Fruit fly (Drosophila melanogaster) whole organism, embryonic: Measurements from ENCODE around the gene CG13247.
A peak's percentile ranks its signal among the peaks of the same experiment; 100 is the strongest.

Experiments
- Bdp1 ChIP-seq: fragments of 200-800 bp; sonication (Bioruptor generic); optimal IDR thresholded peaks from 3 replicates; lab custom pipeline; 2016; ENCODE audit warnings: missing biosample characterization, missing genetic modification characterization
- CG10431 ChIP-seq: fragments of 200-800 bp; sonication (Bioruptor generic); optimal IDR thresholded peaks from 3 replicates; lab custom pipeline; 2018; ENCODE audit warnings: missing biosample characterization, mild to moderate bottlenecking, missing genetic modification characterization
- CG10654 ChIP-seq: fragments of 200-800 bp; sonication (Bioruptor generic); optimal IDR thresholded peaks from 2 replicates; lab custom pipeline; 2016; ENCODE audit warnings: missing biosample characterization, missing genetic modification characterization
- CG12104 ChIP-seq: fragments of 200-800 bp; sonication (Bioruptor generic); optimal IDR thresholded peaks from 3 replicates; lab custom pipeline; 2016; ENCODE audit warnings: missing biosample characterization, missing genetic modification characterization
- CG12155 ChIP-seq: fragments of 200-800 bp; sonication (Bioruptor generic); optimal IDR thresholded peaks from 3 replicates; lab custom pipeline; 2016; ENCODE audit warnings: missing biosample characterization, missing genetic modification characterization
- CG13287 ChIP-seq: fragments of 200-800 bp; sonication (Bioruptor generic); IDR thresholded peaks from 2 replicates; pipeline ENCODE4 v1.3.6; 2022; ENCODE audit warnings: missing biosample characterization, missing genetic modification characterization; ENCODE audit not compliant: partially characterized antibody
- CG15073 ChIP-seq: fragments of 200-800 bp; sonication (Bioruptor generic); optimal IDR thresholded peaks from 2 replicates; lab custom pipeline; 2016; ENCODE audit warnings: missing biosample characterization, missing genetic modification characterization
- CG16813 ChIP-seq: fragments of 200-800 bp; sonication (Bioruptor generic); IDR thresholded peaks from 3 replicates; pipeline ENCODE4 v1.3.6; 2022; ENCODE audit warnings: missing biosample characterization, missing genetic modification characterization; ENCODE audit not compliant: partially characterized antibody
- CG17568 ChIP-seq: fragments of 200-800 bp; sonication (Bioruptor generic); optimal IDR thresholded peaks from 2 replicates; lab custom pipeline; 2018; ENCODE audit warnings: missing biosample characterization, mild to moderate bottlenecking, missing genetic modification characterization, moderate library complexity
- CG18599 ChIP-seq: fragments of 200-800 bp; sonication (Bioruptor generic); optimal IDR thresholded peaks from 3 replicates; lab custom pipeline; 2017; ENCODE audit warnings: missing biosample characterization, missing genetic modification characterization, mild to moderate bottlenecking, moderate library complexity, missing genetic modification reagents
- CG18619 ChIP-seq: fragments of 200-800 bp; sonication (Bioruptor generic); optimal IDR thresholded peaks from 3 replicates; lab custom pipeline; 2017; ENCODE audit warnings: missing biosample characterization, mild to moderate bottlenecking, missing genetic modification characterization
- CG2120 ChIP-seq: fragments of 200-800 bp; sonication (Bioruptor generic); optimal IDR thresholded peaks from 3 replicates; lab custom pipeline; 2016; ENCODE audit warnings: missing biosample characterization, missing genetic modification characterization
- CG32532 ChIP-seq: fragments of 200-800 bp; sonication (Bioruptor generic); IDR thresholded peaks from 2 replicates; pipeline ENCODE4 v1.3.6; 2022; ENCODE audit warnings: missing biosample characterization, missing genetic modification characterization
- CG3407 ChIP-seq: fragments of 200-800 bp; sonication (Bioruptor generic); optimal IDR thresholded peaks from 2 replicates; lab custom pipeline; 2018; ENCODE audit warnings: missing biosample characterization, mild to moderate bottlenecking, missing genetic modification characterization
- CG3726 ChIP-seq: fragments of 200-800 bp; sonication (Bioruptor generic); IDR thresholded peaks from 3 replicates; pipeline ENCODE4, ENCODE4 v1.3.6; 2022; ENCODE audit warnings: missing biosample characterization, missing genetic modification characterization
- CG4424 ChIP-seq: fragments of 200-800 bp; sonication (Bioruptor generic); optimal IDR thresholded peaks from 3 replicates; lab custom pipeline; 2016; ENCODE audit warnings: missing biosample characterization, missing genetic modification characterization
- CG9215 ChIP-seq: fragments of 200-800 bp; sonication (Bioruptor generic); IDR thresholded peaks from 2 replicates; pipeline ENCODE4 v1.3.6; 2022; ENCODE audit warnings: missing biosample characterization, missing genetic modification characterization
- Doc3 ChIP-seq: fragments of 200-800 bp; sonication (Bioruptor generic); IDR thresholded peaks from 3 replicates; pipeline ENCODE4 v1.3.6; 2022; ENCODE audit warnings: missing biosample characterization, missing genetic modification characterization; ENCODE audit not compliant: partially characterized antibody
- Ets97D ChIP-seq: fragments of 200-800 bp; sonication (Bioruptor generic); optimal IDR thresholded peaks from 3 replicates; lab custom pipeline; 2016; ENCODE audit warnings: missing biosample characterization, missing genetic modification characterization
- H2.0 ChIP-seq: fragments of 200-800 bp; sonication (Bioruptor generic); IDR thresholded peaks from 2 replicates; pipeline ENCODE4 v1.3.6; 2022; ENCODE audit warnings: missing biosample characterization, missing genetic modification characterization
- Hand ChIP-seq: fragments of 200-800 bp; sonication (Bioruptor generic); optimal IDR thresholded peaks from 2 replicates; lab custom pipeline; 2017; ENCODE audit warnings: mild to moderate bottlenecking, missing biosample characterization, missing genetic modification reagents, missing genetic modification characterization
- Hr39 ChIP-seq: fragments of >200 bp; optimal IDR thresholded peaks from 2 replicates; lab custom pipeline; 2017
- Hr78 ChIP-seq, 2 experiments: fragments of 200-800 bp in 1 of 2; fragments of >200 bp in 1 of 2; sonication (Bioruptor generic) in 1 of 2; optimal IDR thresholded peaks; 2 replicates each; lab custom pipeline; 2017 to 2019; ENCODE audit warnings: missing biosample characterization in 2 of 2, missing genetic modification characterization in 2 of 2, mild to moderate bottlenecking in 1 of 2, moderate library complexity in 1 of 2
- Pdp1 ChIP-seq, 2 experiments: fragments of 200-800 bp; sonication (Bioruptor generic); optimal IDR thresholded peaks; 3 replicates each; lab custom pipeline; 2016; ENCODE audit warnings: missing biosample characterization in 2 of 2, missing genetic modification characterization in 2 of 2, mild to moderate bottlenecking in 1 of 2, moderate library complexity in 1 of 2
- Poxn ChIP-seq: fragments of 200-800 bp; sonication (Bioruptor generic); IDR thresholded peaks from 2 replicates; pipeline ENCODE4 v1.3.6; 2022; ENCODE audit warnings: missing biosample characterization, missing genetic modification characterization
- ash1 ChIP-seq: fragments of 200-800 bp; sonication (Bioruptor generic); optimal IDR thresholded peaks from 2 replicates; lab custom pipeline; 2018; ENCODE audit warnings: missing biosample characterization, mild to moderate bottlenecking, missing genetic modification characterization
- crp ChIP-seq, 2 experiments: fragments of 200-800 bp; sonication (Bioruptor generic); optimal IDR thresholded peaks; 2 replicates in 1 of 2; 3 replicates in 1 of 2; lab custom pipeline; 2017; ENCODE audit warnings: missing biosample characterization in 2 of 2, missing genetic modification characterization in 2 of 2, mild to moderate bottlenecking in 1 of 2, moderate library complexity in 1 of 2
- cwo ChIP-seq: fragments of 200-800 bp; sonication (Bioruptor generic); optimal IDR thresholded peaks from 3 replicates; lab custom pipeline; 2017; ENCODE audit warnings: missing biosample characterization, missing genetic modification characterization, mild to moderate bottlenecking, moderate library complexity, missing genetic modification reagents
- dm ChIP-seq: fragments of 200-800 bp; sonication (Bioruptor generic); optimal IDR thresholded peaks from 3 replicates; lab custom pipeline; 2016; ENCODE audit warnings: missing biosample characterization, missing genetic modification characterization
- en ChIP-seq: fragments of 200-800 bp; sonication (Bioruptor generic); optimal IDR thresholded peaks from 2 replicates; lab custom pipeline; 2016; ENCODE audit warnings: missing biosample characterization, missing genetic modification characterization
- ewg ChIP-seq: fragments of 200-800 bp; sonication (Bioruptor generic); optimal IDR thresholded peaks from 3 replicates; lab custom pipeline; 2017; ENCODE audit warnings: mild to moderate bottlenecking, missing biosample characterization, missing genetic modification reagents, missing genetic modification characterization
- ftz-f1 ChIP-seq: fragments of 200-800 bp; sonication (Bioruptor generic); optimal IDR thresholded peaks from 2 replicates; lab custom pipeline; 2016; ENCODE audit warnings: missing biosample characterization, missing genetic modification characterization
- ham ChIP-seq: fragments of 200-800 bp; sonication (Bioruptor generic); IDR thresholded peaks from 2 replicates; pipeline ENCODE4 v1.3.6; 2022; ENCODE audit warnings: missing biosample characterization, missing genetic modification characterization
- inv ChIP-seq: fragments of 200-800 bp; sonication (Bioruptor generic); IDR thresholded peaks from 2 replicates; pipeline ENCODE4 v1.3.6; 2022; ENCODE audit warnings: missing biosample characterization, missing genetic modification characterization; ENCODE audit not compliant: partially characterized antibody
- jumu ChIP-seq: fragments of 200-800 bp; sonication (Bioruptor generic); optimal IDR thresholded peaks from 3 replicates; lab custom pipeline; 2016; ENCODE audit warnings: missing biosample characterization, missing genetic modification characterization
- lilli ChIP-seq: fragments of 200-800 bp; sonication (Bioruptor generic); optimal IDR thresholded peaks from 3 replicates; lab custom pipeline; 2016; ENCODE audit warnings: missing biosample characterization, missing genetic modification characterization
- lov ChIP-seq, 2 experiments: fragments of 200-800 bp in 1 of 2; fragments of >200 bp in 1 of 2; sonication (Bioruptor generic) in 1 of 2; IDR thresholded peaks in 1 of 2; optimal IDR thresholded peaks in 1 of 2; 2 replicates in 1 of 2; 3 replicates in 1 of 2; pipeline versions ENCODE4 v1.3.6 to Lab custom; 2017 to 2022; ENCODE audit warnings: missing biosample characterization in 1 of 2, missing genetic modification characterization in 1 of 2
- maf-S ChIP-seq: fragments of 200-800 bp; sonication (Bioruptor generic); optimal IDR thresholded peaks from 2 replicates; lab custom pipeline; 2016; ENCODE audit warnings: missing biosample characterization, missing genetic modification characterization
- psq ChIP-seq: fragments of 200-800 bp; sonication (Bioruptor generic); optimal IDR thresholded peaks from 2 replicates; lab custom pipeline; 2017; ENCODE audit warnings: missing biosample characterization, missing genetic modification characterization
- sima ChIP-seq: fragments of 200-800 bp; sonication (Bioruptor generic); optimal IDR thresholded peaks from 2 replicates; lab custom pipeline; 2016; ENCODE audit warnings: missing biosample characterization, missing genetic modification characterization
- sna ChIP-seq: fragments of 200-800 bp; sonication (Bioruptor generic); IDR thresholded peaks from 2 replicates; pipeline ENCODE4 v1.3.6; 2022; ENCODE audit warnings: missing biosample characterization, missing genetic modification characterization; ENCODE audit not compliant: partially characterized antibody
- sqz ChIP-seq: fragments of 200-800 bp; sonication (Bioruptor generic); optimal IDR thresholded peaks from 3 replicates; lab custom pipeline; 2018; ENCODE audit warnings: missing biosample characterization, mild to moderate bottlenecking, missing genetic modification characterization
- sug ChIP-seq: fragments of 200-800 bp; optimal IDR thresholded peaks from 2 replicates; lab custom pipeline; 2019; ENCODE audit warnings: missing biosample characterization, mild to moderate bottlenecking, missing genetic modification characterization, moderate library complexity
- zf30C ChIP-seq: fragments of 200-800 bp; sonication (Bioruptor generic); optimal IDR thresholded peaks from 3 replicates; lab custom pipeline; 2018; ENCODE audit warnings: missing biosample characterization, mild to moderate bottlenecking, missing genetic modification characterization
- zfh1 ChIP-seq: fragments of 200-800 bp; sonication (Bioruptor generic); IDR thresholded peaks from 3 replicates; pipeline ENCODE4 v1.3.6; 2022; ENCODE audit warnings: missing biosample characterization, missing genetic modification characterization
- zfh2 ChIP-seq: fragments of 200-800 bp; sonication (Bioruptor generic); optimal IDR thresholded peaks from 2 replicates; lab custom pipeline; 2016; ENCODE audit warnings: missing biosample characterization, missing genetic modification characterization

CG13247 gene

DNA sequence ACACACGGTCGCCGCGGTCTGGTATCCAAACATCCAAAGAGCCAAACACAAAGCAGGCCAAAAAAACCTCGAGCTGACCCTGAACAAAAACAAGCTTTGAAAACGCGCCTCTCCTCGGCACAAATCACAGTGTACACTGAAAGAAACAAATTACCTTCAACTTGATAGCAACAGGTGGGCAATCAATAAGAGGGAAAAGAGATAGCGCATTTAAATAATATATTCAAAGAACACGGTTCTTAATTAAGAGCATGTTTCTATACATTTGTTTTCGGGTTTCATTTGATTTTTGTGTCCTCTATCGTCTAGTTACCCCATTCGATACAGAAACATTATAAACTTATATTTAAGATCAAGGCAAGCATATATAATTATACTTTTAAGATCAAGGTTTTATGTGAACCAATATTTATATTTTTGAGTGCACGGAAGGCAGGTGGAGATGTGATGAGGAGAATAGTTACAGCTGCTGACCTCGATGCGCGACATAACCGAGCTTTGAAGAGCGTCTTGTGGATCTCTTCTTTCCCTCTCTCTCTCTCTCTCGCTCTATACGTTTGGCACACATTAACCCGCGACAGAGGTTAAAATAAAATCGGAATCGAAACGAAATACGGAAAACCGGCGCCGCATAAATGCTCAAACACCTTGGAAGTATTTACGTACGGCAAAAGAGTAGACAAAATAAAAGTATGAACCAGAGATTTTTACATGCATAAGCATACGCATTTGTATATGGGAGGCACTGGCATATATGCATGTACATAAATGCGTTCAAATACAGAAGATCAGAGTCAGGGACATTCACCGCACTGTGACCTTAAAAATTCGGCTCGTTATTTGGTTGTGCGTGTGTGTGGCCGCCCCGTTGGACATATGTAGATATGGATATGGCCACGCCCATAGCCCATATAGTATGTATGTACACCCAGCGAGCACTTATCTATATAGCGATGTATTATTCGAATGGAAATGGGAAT is 28.4 kb downstream of the CG13247 start (continued):
- peak; percentile 56 for TF ChIP-seq CG10431 (GFP tag; lab: Kevin White, UChicago)
- TF ChIP-seq sqz (GFP tag; lab: Kevin White, UChicago), result peak; percentile 76
- TF ChIP-seq CG15073, result no peak
- peak; percentile 85 for TF ChIP-seq ftz-f1 (GFP tag; lab: Kevin White, UChicago)
- TF ChIP-seq CG17568 (GFP tag; lab: Kevin White, UChicago), result peak; percentile 76
- TF ChIP-seq cwo (GFP tag; lab: Kevin White, UChicago), result peak; percentile 81
- no peak for TF ChIP-seq sna (GFP tag; lab: Robert Waterston, UW)
- peak; percentile 81 for TF ChIP-seq CG12104 (GFP tag; lab: Kevin White, UChicago)
- peak; percentile 20 for TF ChIP-seq Ets97D (GFP tag; lab: Kevin White, UChicago)
- TF ChIP-seq CG2120, result peak; percentile 90
- no peak for TF ChIP-seq lov (optimal IDR thresholded peaks at IDR 0.05; lab: Kevin White, UChicago)
- TF ChIP-seq lov (GFP tag; IDR thresholded peaks at IDR 0.05; lab: Robert Waterston, UW), result no peak
- no peak for TF ChIP-seq Hr39 (lab: Kevin White, UChicago)
- TF ChIP-seq CG12155 (GFP tag; lab: Kevin White, UChicago), result peak; percentile 74
- peak; percentile 18; the same call in 1 of the 2 replicates for TF ChIP-seq CG13287 (GFP tag; lab: Robert Waterston, UW)
- TF ChIP-seq sug (tag; lab: Kevin White, UChicago), result peak; percentile 79
- peak in 1 of 2 experiments; percentile 93 for TF ChIP-seq Hr78 (GFP tag; optimal IDR thresholded peaks at IDR 0.05; lab: Kevin White, UChicago)
- peak; percentile 88 for TF ChIP-seq CG18619 (GFP tag; lab: Kevin White, UChicago)
- peak; percentile 81 for TF ChIP-seq zf30C
- TF ChIP-seq jumu (GFP tag; lab: Kevin White, UChicago), result peak; percentile 63
- TF ChIP-seq psq (GFP tag; lab: Kevin White, UChicago), result peak; percentile 10
- peak; percentile 64 for TF ChIP-seq zfh2 (GFP tag; lab: Kevin White, UChicago)
- TF ChIP-seq CG4424 (GFP tag; lab: Kevin White, UChicago), result peak; percentile 91
- no peak for TF ChIP-seq sima (GFP tag; lab: Kevin White, UChicago)
- TF ChIP-seq ewg (GFP tag; lab: Kevin White, UChicago), result peak; percentile 71
- TF ChIP-seq maf-S (GFP tag; lab: Kevin White, UChicago), result peak; percentile 66
- TF ChIP-seq ash1 (GFP tag; lab: Kevin White, UChicago), result no peak
- peak; percentile 42; the same call in 1 of the 2 replicates for TF ChIP-seq ham (GFP tag; lab: Robert Waterston, UW)
- TF ChIP-seq Pdp1 (GFP tag; optimal IDR thresholded peaks at IDR 0.05; lab: Kevin White, UChicago), result peak; percentile 69 to 85
- TF ChIP-seq Poxn (GFP tag; lab: Robert Waterston, UW), result no peak
- TF ChIP-seq H2.0 (GFP tag; lab: Robert Waterston, UW), result peak; percentile 72
- peak; percentile 77 for TF ChIP-seq CG32532
- TF ChIP-seq Hand, result peak; percentile 74
- TF ChIP-seq crp (GFP tag; optimal IDR thresholded peaks at IDR 0.05; lab: Kevin White, UChicago), result peak in 1 of 2 experiments; percentile 50
- peak; percentile 67 for TF ChIP-seq CG9215
- TF ChIP-seq en (GFP tag; lab: Kevin White, UChicago), result peak; percentile 2
- peak; percentile 85 for TF ChIP-seq CG18599 (GFP tag; lab: Kevin White, UChicago)
- TF ChIP-seq Bdp1, result peak; percentile 63
- no peak for TF ChIP-seq Doc3 (GFP tag; lab: Robert Waterston, UW)
- peak; percentile 64; the same call in 1 of the 3 replicates for TF ChIP-seq zfh1 (GFP tag; lab: Robert Waterston, UW)
- TF ChIP-seq CG16813 (GFP tag; lab: Robert Waterston, UW), result no peak
- peak; percentile 47 for TF ChIP-seq dm (GFP tag; lab: Kevin White, UChicago)
- peak; percentile 89 for TF ChIP-seq lilli
- no peak for TF ChIP-seq CG3726 (GFP tag; lab: Robert Waterston, UW)
- peak; percentile 82 for TF ChIP-seq CG3407 (GFP tag; lab: Kevin White, UChicago)
- TF ChIP-seq CG10654, result peak; percentile 71
- TF ChIP-seq inv (GFP tag; lab: Robert Waterston, UW), result no peak
